Worm (Caenorhabditis elegans) whole organism, late embryonic: ENCODE measurements around the gene comt-4.

Experiments
- ceh-6 ChIP-seq: fragments of 200-800 bp; sonication (Bioruptor generic); optimal IDR thresholded peaks from 2 replicates; lab custom pipeline; 2018; ENCODE audit warnings: mild to moderate bottlenecking, missing genetic modification characterization, missing compliant biosample characterization
- fkh-6 ChIP-seq: sonication (generic microtip); optimal IDR thresholded peaks from 2 replicates; lab custom pipeline; 2016; ENCODE audit warnings: missing genetic modification characterization, missing compliant biosample characterization

- TF ChIP-seq fkh-6 (no peak), ceh-6 (GFP tag; lab: Kevin White, UChicago) (no peak)
These were observed 22.2 kb downstream of the comt-4 start, which contains the start of gene srab-13 for ce11 chrV:2027787-2028186.
